Worm (Caenorhabditis elegans): Measurements from ENCODE around the gene T05G5.1.

ce11 chrIII:9757414-9757813, 14.3 kb upstream of the T05G5.1 start, which contains the start of gene vps-53:
- TF ChIP-seq ekl-4 (GFP tag; IDR thresholded peaks at IDR 0.05) (no peak), ztf-18 (tag; optimal IDR thresholded peaks at IDR 0.05) (no peak), ama-1 (optimal IDR thresholded peaks at IDR 0.05) (no peak), ama-1 (GFP tag; optimal IDR thresholded peaks at IDR 0.05) (no peak), lin-26 (GFP tag; IDR thresholded peaks at IDR 0.05) (no peak), akir-1 (GFP tag; optimal IDR thresholded peaks at IDR 0.05) (no peak), F39B2.1 (GFP tag; IDR thresholded peaks at IDR 0.05) (no peak), atf-7 (tag; optimal IDR thresholded peaks at IDR 0.05) (no peak), F23B12.7 (tag; optimal IDR thresholded peaks at IDR 0.05; ENCODE audit: insufficient read depth) (no peak), snpc-4 (GFP tag; optimal IDR thresholded peaks at IDR 0.05) (no peak), snpc-4 (tag; optimal IDR thresholded peaks at IDR 0.05) (no peak), nfyb-1 (GFP tag; IDR thresholded peaks at IDR 0.05) (no peak)

Measured in whole organism, young adult.